2 worm cellular contexts compared by ENCODE assay signal in the genomic region with DNA sequence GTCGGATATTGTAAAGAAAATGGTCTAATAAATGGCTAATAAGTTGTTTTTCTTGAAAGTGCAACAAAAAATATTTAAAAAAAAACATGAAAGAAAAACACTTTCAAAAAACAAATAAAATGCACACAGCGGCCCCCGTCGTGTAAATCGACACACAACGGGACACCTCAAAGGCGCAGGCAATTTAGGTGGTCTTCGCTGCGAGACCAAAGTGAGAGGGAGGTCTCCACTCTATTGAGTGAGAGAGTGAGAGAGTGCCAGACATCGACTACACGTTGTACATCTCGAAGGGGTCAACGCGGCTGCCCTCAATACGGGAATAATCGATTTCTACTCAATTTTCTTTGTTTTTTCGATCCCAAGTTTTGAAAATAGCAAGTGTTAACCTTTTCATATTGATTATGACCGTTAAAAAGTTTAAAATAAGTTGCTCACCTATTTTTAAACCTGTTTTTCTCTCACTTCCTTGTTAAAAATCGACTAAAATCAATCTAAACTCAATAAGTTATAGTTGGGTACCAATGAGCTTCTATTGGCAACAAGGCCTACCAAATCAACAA.
A peak's percentile ranks its signal among the peaks of the same experiment; 100 is the strongest.
TF ChIP-seq lines count a peak whose summit lies in the region.

A gene (plus strand): TSS at position 510 of the 560 bp plus-strand sequence.

TF ChIP-seq in whole organism, L1 larva, 84 proteins besides CTCF, POLR2A, EP300 and RAD21 (continued from another document):
- TF ChIP-seq unc-86 (tag; optimal IDR thresholded peaks at IDR 0.05; lab: Kevin White, UChicago) (no peak), mep-1 (tag; optimal IDR thresholded peaks at IDR 0.05; lab: Kevin White, UChicago) (peak; percentile 56), ceh-82 (tag; optimal IDR thresholded peaks at IDR 0.05; lab: Kevin White, UChicago) (peak; percentile 42 to 67 (median 49)), sox-4 (tag; optimal IDR thresholded peaks at IDR 0.05; lab: Kevin White, UChicago) (no peak), lin-15B (tag; optimal IDR thresholded peaks at IDR 0.05; lab: Kevin White, UChicago) (peak; percentile 48), nhr-11 (tag; optimal IDR thresholded peaks at IDR 0.05; lab: Kevin White, UChicago) (no peak), nhr-84 (tag; optimal IDR thresholded peaks at IDR 0.05; lab: Kevin White, UChicago) (no peak), lin-39 (tag; optimal IDR thresholded peaks at IDR 0.05; lab: Kevin White, UChicago) (no peak), nhr-76 (tag; optimal IDR thresholded peaks at IDR 0.05; lab: Kevin White, UChicago) (no peak), zag-1 (tag; optimal IDR thresholded peaks at IDR 0.05; lab: Kevin White, UChicago) (no peak), snu-23 (GFP tag; optimal IDR thresholded peaks at IDR 0.05; lab: Kevin White, UChicago) (peak; percentile 73), ceh-8 (GFP tag; optimal IDR thresholded peaks at IDR 0.05; lab: Kevin White, UChicago) (no peak), nhr-19 (GFP tag; conservative IDR thresholded peaks at IDR 0.05; lab: Robert Waterston, UW) (peak; percentile 47), nhr-28 (tag; optimal IDR thresholded peaks at IDR 0.05; lab: Kevin White, UChicago) (no peak), nhr-237 (tag; optimal IDR thresholded peaks at IDR 0.05; lab: Kevin White, UChicago) (no peak), nhr-90 (tag; optimal IDR thresholded peaks at IDR 0.05; lab: Kevin White, UChicago; ENCODE audit: poor library complexity) (peak; percentile 32), irx-1 (tag; optimal IDR thresholded peaks at IDR 0.05; lab: Kevin White, UChicago) (peak; percentile 11), tbx-2 (tag; optimal IDR thresholded peaks at IDR 0.05; lab: Kevin White, UChicago) (peak; percentile 62), nhr-47 (tag; optimal IDR thresholded peaks at IDR 0.05; lab: Kevin White, UChicago) (peak; percentile 57), ztf-11 (tag; optimal IDR thresholded peaks at IDR 0.05; lab: Kevin White, UChicago) (peak in 1 of 2 experiments; percentile 1), C16A3.4 (tag; optimal IDR thresholded peaks at IDR 0.05; lab: Kevin White, UChicago) (peak; percentile 55), nhr-85 (tag; lab: Kevin White, UChicago) (peak; percentile 82), fos-1 (tag; optimal IDR thresholded peaks at IDR 0.05; lab: Kevin White, UChicago) (peak; percentile 34), aha-1 (tag; optimal IDR thresholded peaks at IDR 0.05; lab: Kevin White, UChicago) (no peak), fkh-10 (GFP tag; optimal IDR thresholded peaks at IDR 0.05; lab: Kevin White, UChicago) (no peak), hlh-4 (tag; optimal IDR thresholded peaks at IDR 0.05; lab: Kevin White, UChicago) (no peak), elt-3 (tag; optimal IDR thresholded peaks at IDR 0.05; lab: Kevin White, UChicago) (peak in 1 of 6 experiments; percentile 30), unc-62 (GFP tag; optimal IDR thresholded peaks at IDR 0.05; lab: Kevin White, UChicago) (no peak), fkh-8 (tag; optimal IDR thresholded peaks at IDR 0.05; lab: Kevin White, UChicago) (peak; percentile 21), vab-15 (tag; optimal IDR thresholded peaks at IDR 0.05; lab: Kevin White, UChicago) (peak; percentile 67), hlh-17 (GFP tag; optimal IDR thresholded peaks at IDR 0.05; lab: Kevin White, UChicago; ENCODE audit: borderline replicate concordance) (no peak), sptf-1 (tag; optimal IDR thresholded peaks at IDR 0.05; lab: Kevin White, UChicago) (no peak), nhr-20 (tag; optimal IDR thresholded peaks at IDR 0.05; lab: Kevin White, UChicago) (peak; percentile 68), skn-1 (tag; optimal IDR thresholded peaks at IDR 0.05; lab: Kevin White, UChicago) (peak; percentile 27), swsn-7 (tag; optimal IDR thresholded peaks at IDR 0.05; lab: Kevin White, UChicago) (peak; percentile 63), dpl-1 (GFP tag; optimal IDR thresholded peaks at IDR 0.05; lab: Kevin White, UChicago) (peak in 2 of 3 experiments; percentile 48 to 51), unc-130 (tag; optimal IDR thresholded peaks at IDR 0.05; lab: Kevin White, UChicago) (peak; percentile 7), rnt-1 (tag; optimal IDR thresholded peaks at IDR 0.05; lab: Kevin White, UChicago) (peak; percentile 61), efl-1 (optimal IDR thresholded peaks at IDR 0.05; lab: Kevin White, UChicago) (peak; percentile 42 to 71), efl-1 (GFP tag; optimal IDR thresholded peaks at IDR 0.05 in 1 of 2; lab: Kevin White, UChicago) (peak in 1 of 2 experiments; percentile 19), isw-1 (GFP tag; IDR thresholded peaks at IDR 0.05; lab: Robert Waterston, UW) (peak; percentile 21), lin-14 (GFP tag; optimal IDR thresholded peaks at IDR 0.05; lab: Kevin White, UChicago) (peak; percentile 90), Y116A8C.19 (tag; optimal IDR thresholded peaks at IDR 0.05; lab: Kevin White, UChicago; ENCODE audit: borderline replicate concordance) (no peak), mdl-1 (tag; optimal IDR thresholded peaks at IDR 0.05; lab: Kevin White, UChicago) (peak in 1 of 2 experiments; percentile 78)

TF ChIP-seq in whole organism, L3 larva, 47 proteins besides CTCF, POLR2A, EP300 and RAD21 (continued from another document):
- TF ChIP-seq unc-39 (tag; optimal IDR thresholded peaks at IDR 0.05; lab: Kevin White, UChicago) = no peak
- no peak for TF ChIP-seq elt-1 (tag; optimal IDR thresholded peaks at IDR 0.05; lab: Kevin White, UChicago)
- TF ChIP-seq nhr-43 (tag; optimal IDR thresholded peaks at IDR 0.05; lab: Kevin White, UChicago; ENCODE audit: poor library complexity, severe bottlenecking) = peak; percentile 27
- peak; percentile 57 for TF ChIP-seq snpc-4 (tag; optimal IDR thresholded peaks at IDR 0.05; lab: Kevin White, UChicago)
TF ChIP-seq in whole organism, L3 larva: peak in this region for 15.
